Worm (Caenorhabditis elegans) whole organism, late embryonic: ENCODE data around the gene fbxa-155.

Source experiments
- C08G9.2 ChIP-seq: sonication (generic microtip); optimal IDR thresholded peaks from 2 replicates; lab custom pipeline; 2016; ENCODE audit warnings: mild to moderate bottlenecking, missing genetic modification characterization, moderate library complexity, missing compliant biosample characterization
- F13H6.1 ChIP-seq: sonication (generic microtip); optimal IDR thresholded peaks from 2 replicates; lab custom pipeline; 2016; ENCODE audit warnings: missing genetic modification characterization, missing compliant biosample characterization
- K02D7.2 ChIP-seq: sonication (generic microtip); optimal IDR thresholded peaks from 2 replicates; lab custom pipeline; 2017; ENCODE audit warnings: mild to moderate bottlenecking, missing genetic modification characterization, missing compliant biosample characterization
- K09A11.1 ChIP-seq: sonication (generic microtip); optimal IDR thresholded peaks from 2 replicates; lab custom pipeline; 2017; ENCODE audit warnings: antibody characterized with exemption, mild to moderate bottlenecking, missing genetic modification characterization, missing compliant biosample characterization; ENCODE audit not compliant: insufficient read depth
- Y22D7AL.16 ChIP-seq: sonication (generic microtip); optimal IDR thresholded peaks from 2 replicates; lab custom pipeline; 2016; ENCODE audit warnings: missing genetic modification characterization, missing compliant biosample characterization
- ama-1 ChIP-seq: fragments of 150-350 bp; optimal IDR thresholded peaks from 2 replicates; lab custom pipeline; 2014
- ceh-14 ChIP-seq: sonication (generic microtip); optimal IDR thresholded peaks from 2 replicates; lab custom pipeline; 2016; ENCODE audit warnings: missing genotype, missing genetic modification characterization, missing compliant biosample characterization
- ceh-18 ChIP-seq: sonication (generic microtip); optimal IDR thresholded peaks from 2 replicates; lab custom pipeline; 2016; ENCODE audit warnings: missing genetic modification characterization, missing compliant biosample characterization
- ceh-31 ChIP-seq: sonication (generic microtip); optimal IDR thresholded peaks from 2 replicates; lab custom pipeline; 2016; ENCODE audit warnings: missing genetic modification characterization, missing compliant biosample characterization
- ceh-45 ChIP-seq: fragments of 200-800 bp; sonication (Bioruptor generic); IDR thresholded peaks from 2 replicates; pipeline ENCODE4 v1.3.6; 2022; ENCODE audit warnings: missing genetic modification reagents, missing genetic modification characterization, missing compliant biosample characterization
- ceh-48 ChIP-seq: sonication (generic microtip); optimal IDR thresholded peaks from 2 replicates; lab custom pipeline; 2016; ENCODE audit warnings: missing genetic modification characterization, inconsistent platforms, missing compliant biosample characterization
- che-1 ChIP-seq: sonication (generic microtip); optimal IDR thresholded peaks from 2 replicates; lab custom pipeline; 2016; ENCODE audit warnings: mild to moderate bottlenecking, missing genetic modification characterization, missing compliant biosample characterization
- dmd-4 ChIP-seq: sonication (generic microtip); optimal IDR thresholded peaks from 2 replicates; lab custom pipeline; 2016; ENCODE audit warnings: borderline replicate concordance, missing genetic modification characterization, missing compliant biosample characterization
- elt-2 ChIP-seq: sonication (generic microtip); optimal IDR thresholded peaks from 2 replicates; lab custom pipeline; 2016; ENCODE audit warnings: missing genetic modification reagents, missing genetic modification characterization, missing compliant biosample characterization
- elt-4 ChIP-seq: sonication (generic microtip); optimal IDR thresholded peaks from 2 replicates; lab custom pipeline; 2016; ENCODE audit warnings: missing genetic modification characterization, missing compliant biosample characterization
- eyg-1 ChIP-seq: sonication (generic microtip); optimal IDR thresholded peaks from 2 replicates; lab custom pipeline; 2016; ENCODE audit warnings: missing genotype, missing genetic modification characterization, missing compliant biosample characterization
- fkh-6 ChIP-seq: sonication (generic microtip); optimal IDR thresholded peaks from 2 replicates; lab custom pipeline; 2016; ENCODE audit warnings: missing genetic modification characterization, missing compliant biosample characterization
- gmeb-2 ChIP-seq: sonication (generic microtip); optimal IDR thresholded peaks from 2 replicates; lab custom pipeline; 2016; ENCODE audit warnings: missing genetic modification characterization, inconsistent platforms, missing compliant biosample characterization
- hlh-6 ChIP-seq: sonication (generic microtip); optimal IDR thresholded peaks from 2 replicates; lab custom pipeline; 2016; ENCODE audit warnings: missing genotype, missing genetic modification characterization, missing compliant biosample characterization
- hlh-8 ChIP-seq: sonication (generic microtip); optimal IDR thresholded peaks from 2 replicates; lab custom pipeline; 2016; ENCODE audit warnings: missing genotype, missing genetic modification characterization, missing compliant biosample characterization
- madf-2 ChIP-seq: sonication (generic microtip); optimal IDR thresholded peaks from 2 replicates; lab custom pipeline; 2017; ENCODE audit warnings: missing genetic modification characterization, missing compliant biosample characterization
- mec-3 ChIP-seq: sonication (generic microtip); optimal IDR thresholded peaks from 2 replicates; lab custom pipeline; 2016; ENCODE audit warnings: borderline replicate concordance, missing genetic modification characterization, missing compliant biosample characterization
- nfya-1 ChIP-seq: sonication (generic microtip); optimal IDR thresholded peaks from 2 replicates; lab custom pipeline; 2017; ENCODE audit warnings: missing genetic modification characterization, mild to moderate bottlenecking, missing compliant biosample characterization, antibody characterized with exemption, moderate library complexity
- nhr-11 ChIP-seq: fragments of 150-350 bp; optimal IDR thresholded peaks from 2 replicates; lab custom pipeline; 2014; ENCODE audit warnings: missing biosample characterization, missing genetic modification characterization
- nhr-232 ChIP-seq: sonication (generic microtip); optimal IDR thresholded peaks from 2 replicates; lab custom pipeline; 2016; ENCODE audit warnings: missing genetic modification characterization, missing compliant biosample characterization
- npax-4 ChIP-seq: sonication (generic microtip); optimal IDR thresholded peaks from 2 replicates; lab custom pipeline; 2016; ENCODE audit warnings: missing genetic modification characterization, missing compliant biosample characterization
- pat-9 ChIP-seq: fragments of 200-800 bp; sonication (Bioruptor generic); optimal IDR thresholded peaks from 2 replicates; lab custom pipeline; 2018; ENCODE audit warnings: mild to moderate bottlenecking, missing genetic modification characterization, moderate library complexity, missing compliant biosample characterization
- pha-2 ChIP-seq: sonication (generic microtip); optimal IDR thresholded peaks from 2 replicates; lab custom pipeline; 2017; ENCODE audit warnings: mild to moderate bottlenecking, missing genetic modification characterization, missing compliant biosample characterization
- pha-4 ChIP-seq: fragments of 150-350 bp; optimal IDR thresholded peaks from 2 replicates; lab custom pipeline; 2018; ENCODE audit warnings: missing biosample characterization, missing genetic modification reagents, missing genetic modification characterization
- pros-1 ChIP-seq: fragments of 150-350 bp; optimal IDR thresholded peaks from 2 replicates; lab custom pipeline; 2014; ENCODE audit warnings: missing biosample characterization, missing genetic modification reagents, missing genetic modification characterization
- rnt-1 ChIP-seq: sonication (generic microtip); optimal IDR thresholded peaks from 2 replicates; lab custom pipeline; 2016; ENCODE audit warnings: missing genetic modification characterization, missing compliant biosample characterization
- sox-2 ChIP-seq: fragments of 200-800 bp; sonication (Bioruptor generic); IDR thresholded peaks from 2 replicates; pipeline ENCODE4 v1.3.6; 2022; ENCODE audit warnings: missing genetic modification reagents, missing genetic modification characterization, missing compliant biosample characterization
- tbx-2 ChIP-seq: sonication (generic microtip); optimal IDR thresholded peaks from 2 replicates; lab custom pipeline; 2016; ENCODE audit warnings: missing genetic modification characterization, missing compliant biosample characterization
- tbx-7 ChIP-seq: sonication (generic microtip); optimal IDR thresholded peaks from 2 replicates; lab custom pipeline; 2016; ENCODE audit warnings: missing genotype, missing genetic modification characterization, missing compliant biosample characterization
- ttx-3 ChIP-seq: sonication (generic microtip); optimal IDR thresholded peaks from 2 replicates; lab custom pipeline; 2016; ENCODE audit warnings: missing genetic modification reagents, missing genetic modification characterization, missing compliant biosample characterization
- unc-42 ChIP-seq: sonication (generic microtip); optimal IDR thresholded peaks from 2 replicates; lab custom pipeline; 2016; ENCODE audit warnings: missing genotype, missing genetic modification characterization, missing compliant biosample characterization
- unc-86 ChIP-seq: sonication (generic microtip); optimal IDR thresholded peaks from 2 replicates; lab custom pipeline; 2016; ENCODE audit warnings: missing genetic modification characterization, missing compliant biosample characterization
- zip-5 ChIP-seq: sonication (generic microtip); optimal IDR thresholded peaks from 2 replicates; lab custom pipeline; 2016; ENCODE audit warnings: missing genetic modification characterization, missing compliant biosample characterization
- ztf-16 ChIP-seq: sonication (generic microtip); optimal IDR thresholded peaks from 2 replicates; lab custom pipeline; 2017; ENCODE audit warnings: missing genetic modification characterization, missing compliant biosample characterization

fbxa-155 gene

DNA sequence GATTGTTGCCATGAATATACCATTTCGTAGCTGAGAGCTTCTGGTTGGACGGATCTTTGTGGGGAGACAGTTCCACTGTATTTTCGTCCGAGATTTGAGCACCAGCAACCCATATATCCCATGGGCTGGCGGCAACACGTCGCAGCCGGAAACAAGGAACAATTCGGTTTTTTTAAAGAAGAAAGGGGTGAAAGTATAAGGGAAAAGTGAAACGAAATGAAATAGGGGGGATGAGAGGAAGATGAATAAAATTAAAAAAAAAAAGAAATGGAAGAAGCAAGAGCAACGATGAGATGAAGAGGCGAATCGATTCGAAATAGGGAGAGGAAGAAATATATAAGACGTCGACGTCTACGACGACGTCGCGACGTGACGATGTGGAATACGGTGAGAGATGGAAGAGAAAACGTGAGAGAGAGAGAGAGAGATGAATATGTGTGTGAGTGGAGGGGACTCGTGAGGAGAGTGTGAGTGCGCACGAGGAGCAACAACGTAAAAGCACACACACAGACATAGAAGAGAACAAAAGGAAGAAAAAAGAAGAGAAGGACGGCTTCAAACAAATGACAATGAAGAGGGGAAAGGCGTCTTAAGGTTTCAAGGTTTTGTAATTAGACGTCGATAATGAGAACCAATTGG lies 6.5 kb upstream of the fbxa-155 start, which contains the start of gene rgs-1 (continued):
- no peak for TF ChIP-seq mec-3 (tag; lab: Kevin White, UChicago)
- no peak for TF ChIP-seq eyg-1 (tag; lab: Kevin White, UChicago)
- peak; percentile 51 for TF ChIP-seq nfya-1
- no peak for TF ChIP-seq pros-1 (tag; lab: Kevin White, UChicago)
- TF ChIP-seq sox-2 (GFP tag; lab: Robert Waterston, UW): peak; percentile 12; the same call in 1 of the 2 replicates
- TF ChIP-seq F13H6.1 (tag; lab: Kevin White, UChicago): no peak
- peak; percentile 34 for TF ChIP-seq ceh-48 (tag; lab: Kevin White, UChicago)
- no peak for TF ChIP-seq pha-4 (tag; lab: Kevin White, UChicago)
- TF ChIP-seq ceh-31 (tag; lab: Kevin White, UChicago): peak; percentile 71
- no peak for TF ChIP-seq tbx-7
- TF ChIP-seq ttx-3 (tag; lab: Kevin White, UChicago): no peak
- TF ChIP-seq che-1: no peak
- no peak for TF ChIP-seq K02D7.2 (tag; lab: Kevin White, UChicago)
- TF ChIP-seq elt-4: no peak
- TF ChIP-seq hlh-6 (tag; lab: Kevin White, UChicago): peak; percentile 8
- TF ChIP-seq elt-2 (tag; lab: Kevin White, UChicago): no peak
- TF ChIP-seq ceh-18 (tag; lab: Kevin White, UChicago): peak; percentile 34
- TF ChIP-seq ama-1: no peak
- TF ChIP-seq gmeb-2 (tag; lab: Kevin White, UChicago): no peak
- no peak for TF ChIP-seq madf-2 (tag; lab: Kevin White, UChicago)

DNA sequence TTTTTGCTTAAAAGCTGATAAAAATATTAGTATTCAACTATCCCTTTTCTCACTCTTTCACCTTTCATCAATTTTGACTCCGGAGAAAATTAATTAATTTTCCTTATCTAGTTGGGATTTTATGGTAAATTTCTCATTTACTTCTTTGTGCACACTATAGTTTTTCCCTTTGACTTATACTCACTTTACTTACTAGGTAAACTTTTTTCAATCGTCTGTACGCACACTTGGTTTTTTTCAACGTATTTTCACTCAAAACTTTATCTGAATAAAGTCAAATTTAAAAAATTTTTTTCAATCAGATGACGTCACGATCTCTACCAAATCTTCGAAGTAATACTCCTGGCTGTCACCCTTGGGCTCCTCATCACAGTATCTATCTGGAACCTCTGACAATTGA lies 2.1 kb upstream of the fbxa-155 start, which contains the start of gene C05B5.16:
C05B5.16 (plus strand) TSS at position 301 of the 400 bp plus-strand sequence.
- TF ChIP-seq nhr-232 (no peak), ztf-16 (tag; lab: Kevin White, UChicago) (no peak), ceh-45 (GFP tag; lab: Robert Waterston, UW) (no peak), npax-4 (tag; lab: Kevin White, UChicago) (no peak)

- TF ChIP-seq C08G9.2: no peak
- TF ChIP-seq rnt-1: no peak
- no peak for TF ChIP-seq ceh-45 (GFP tag; lab: Robert Waterston, UW)
- TF ChIP-seq Y22D7AL.16 (tag; lab: Kevin White, UChicago): no peak
- TF ChIP-seq tbx-2 (tag; lab: Kevin White, UChicago): no peak
- no peak for TF ChIP-seq ztf-16 (tag; lab: Kevin White, UChicago)
- TF ChIP-seq fkh-6 (tag; lab: Kevin White, UChicago): no peak
- TF ChIP-seq K09A11.1: no peak
- no peak for TF ChIP-seq pat-9 (tag; lab: Kevin White, UChicago)
- no peak for TF ChIP-seq unc-86 (tag; lab: Kevin White, UChicago)
- TF ChIP-seq dmd-4 (tag; lab: Kevin White, UChicago): no peak
These were observed 3.2 kb downstream of the fbxa-155 start, which contains the start of gene C05B5.8 for ce11 chrIII:10006734-10007348. TSS of gene C05B5.8 (minus strand) at chrIII:10006784.

DNA sequence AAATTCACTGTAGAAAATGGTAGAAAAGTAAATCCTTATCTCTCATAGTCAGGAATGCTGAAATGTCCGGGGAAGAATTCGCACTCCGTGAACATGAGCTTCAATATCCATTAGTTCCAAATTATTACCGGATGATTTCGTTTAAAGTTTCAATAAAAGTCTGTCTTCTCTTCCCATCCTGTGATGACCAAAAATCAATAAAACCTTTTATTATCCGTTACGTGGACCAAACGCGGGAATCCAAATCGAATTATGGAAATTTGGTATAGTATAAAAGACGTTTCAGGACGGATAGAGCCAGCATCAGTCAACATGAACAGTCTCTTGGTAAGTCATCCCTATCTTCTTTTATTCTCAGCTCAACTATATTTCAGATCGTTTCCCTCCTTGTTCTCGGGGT lies 5.8 kb downstream of the fbxa-155 start, which contains the start of gene C05B5.11:
C05B5.11 (plus strand) TSS at position 301 of the 400 bp plus-strand sequence.
- TF ChIP-seq nhr-11 (no peak), Y22D7AL.16 (tag; lab: Kevin White, UChicago) (no peak), sox-2 (GFP tag; lab: Robert Waterston, UW) (no peak), pha-2 (no peak), unc-42 (tag; lab: Kevin White, UChicago) (no peak), F13H6.1 (tag; lab: Kevin White, UChicago) (no peak), unc-86 (tag; lab: Kevin White, UChicago) (no peak), ceh-45 (GFP tag; lab: Robert Waterston, UW) (no peak), C08G9.2 (no peak), hlh-8 (tag; lab: Kevin White, UChicago) (no peak), npax-4 (tag; lab: Kevin White, UChicago) (no peak), ceh-31 (tag; lab: Kevin White, UChicago) (no peak), zip-5 (tag; lab: Kevin White, UChicago) (no peak), ttx-3 (tag; lab: Kevin White, UChicago) (no peak), ama-1 (no peak), ceh-14 (tag; lab: Kevin White, UChicago) (no peak)
